Fruit fly (Drosophila melanogaster) whole organism, embryonic: ENCODE data around the gene Fkbp59.

Experiments
- Abd-B ChIP-seq: fragments of 200-800 bp; sonication (Bioruptor generic); optimal IDR thresholded peaks from 2 replicates; lab custom pipeline; 2018; ENCODE audit warnings: missing biosample characterization, mild to moderate bottlenecking, missing genetic modification characterization, moderate library complexity
- CG10654 ChIP-seq: fragments of 200-800 bp; sonication (Bioruptor generic); optimal IDR thresholded peaks from 2 replicates; lab custom pipeline; 2016; ENCODE audit warnings: missing biosample characterization, missing genetic modification characterization
- CG11085 ChIP-seq: fragments of 200-800 bp; sonication (Bioruptor generic); IDR thresholded peaks from 2 replicates; pipeline ENCODE4 v1.3.6; 2022; ENCODE audit warnings: missing biosample characterization, missing genetic modification characterization
- CG12659 ChIP-seq: fragments of 200-800 bp; sonication (Bioruptor generic); optimal IDR thresholded peaks from 3 replicates; lab custom pipeline; 2017; ENCODE audit warnings: mild to moderate bottlenecking, missing biosample characterization, missing genetic modification reagents, missing genetic modification characterization
- CG13296 ChIP-seq: fragments of 200-800 bp; sonication (Bioruptor generic); optimal IDR thresholded peaks from 3 replicates; lab custom pipeline; 2018; ENCODE audit warnings: missing biosample characterization, mild to moderate bottlenecking, missing genetic modification characterization
- CG14667 ChIP-seq: fragments of 200-800 bp; sonication (Bioruptor generic); IDR thresholded peaks from 2 replicates; pipeline ENCODE4 v1.3.6; 2022; ENCODE audit warnings: missing biosample characterization, missing genetic modification characterization
- CG1603 ChIP-seq: fragments of 200-800 bp; sonication (Bioruptor generic); optimal IDR thresholded peaks from 2 replicates; lab custom pipeline; 2019; ENCODE audit warnings: missing biosample characterization, mild to moderate bottlenecking, missing genetic modification characterization, moderate library complexity
- CG16813 ChIP-seq: fragments of 200-800 bp; sonication (Bioruptor generic); IDR thresholded peaks from 3 replicates; pipeline ENCODE4 v1.3.6; 2022; ENCODE audit warnings: missing biosample characterization, missing genetic modification characterization; ENCODE audit not compliant: partially characterized antibody
- CG17328 ChIP-seq: fragments of 200-800 bp; sonication (Bioruptor generic); IDR thresholded peaks from 2 replicates; pipeline ENCODE4 v1.3.6; 2022; ENCODE audit warnings: missing biosample characterization, missing genetic modification characterization
- CG17612 ChIP-seq: fragments of 200-800 bp; sonication (Bioruptor generic); IDR thresholded peaks from 2 replicates; pipeline ENCODE4 v1.3.6; 2022; ENCODE audit warnings: missing biosample characterization, missing genetic modification characterization
- CG17802 ChIP-seq: fragments of 200-800 bp; sonication (Bioruptor generic); optimal IDR thresholded peaks from 2 replicates; lab custom pipeline; 2018; ENCODE audit warnings: missing biosample characterization, mild to moderate bottlenecking, missing genetic modification characterization, moderate library complexity
- CG1832 ChIP-seq: fragments of 200-800 bp; sonication (Bioruptor generic); optimal IDR thresholded peaks from 2 replicates; lab custom pipeline; 2017; ENCODE audit warnings: missing biosample characterization, mild to moderate bottlenecking, missing genetic modification characterization, inconsistent platforms
- CG31224 ChIP-seq: fragments of 200-800 bp; sonication (Bioruptor generic); IDR thresholded peaks from 2 replicates; pipeline ENCODE4 v1.3.6; 2022; ENCODE audit warnings: missing biosample characterization, missing genetic modification characterization
- CG33213 ChIP-seq: fragments of 200-800 bp; sonication (Bioruptor generic); optimal IDR thresholded peaks from 3 replicates; lab custom pipeline; 2016; ENCODE audit warnings: missing biosample characterization, missing genetic modification characterization
- CG4282 ChIP-seq: fragments of 200-800 bp; sonication (Bioruptor generic); optimal IDR thresholded peaks from 2 replicates; lab custom pipeline; 2016; ENCODE audit warnings: missing biosample characterization, missing genetic modification characterization
- CG4360 ChIP-seq: fragments of 200-800 bp; sonication (Bioruptor generic); IDR thresholded peaks from 2 replicates; pipeline ENCODE4 v1.3.6; 2022; ENCODE audit warnings: missing biosample characterization, missing genetic modification characterization
- CG4404 ChIP-seq: fragments of 200-800 bp; sonication (Bioruptor generic); IDR thresholded peaks from 2 replicates; pipeline ENCODE4 v1.3.6; 2022; ENCODE audit warnings: missing biosample characterization, missing genetic modification characterization
- CG4854 ChIP-seq: fragments of 200-800 bp; sonication (Bioruptor generic); optimal IDR thresholded peaks from 2 replicates; lab custom pipeline; 2016; ENCODE audit warnings: missing biosample characterization, missing genetic modification characterization, inconsistent platforms
- CG5245 ChIP-seq: fragments of 200-800 bp; sonication (Bioruptor generic); optimal IDR thresholded peaks from 3 replicates; lab custom pipeline; 2016; ENCODE audit warnings: missing biosample characterization, missing genetic modification characterization
- CG6791 ChIP-seq: fragments of 200-800 bp; sonication (Bioruptor generic); IDR thresholded peaks from 3 replicates; pipeline ENCODE4 v1.3.6; 2022; ENCODE audit warnings: missing biosample characterization, missing genetic modification characterization; ENCODE audit not compliant: partially characterized antibody
- CG7556 ChIP-seq: fragments of 200-800 bp; sonication (Bioruptor generic); optimal IDR thresholded peaks from 2 replicates; lab custom pipeline; 2017; ENCODE audit warnings: missing biosample characterization, mild to moderate bottlenecking, missing genetic modification characterization
- CG7745 ChIP-seq: fragments of 200-800 bp; sonication (Bioruptor generic); optimal IDR thresholded peaks from 2 replicates; lab custom pipeline; 2018; ENCODE audit warnings: missing biosample characterization, mild to moderate bottlenecking, missing genetic modification characterization, moderate library complexity
- CG9797 ChIP-seq: fragments of 200-800 bp; sonication (Bioruptor generic); optimal IDR thresholded peaks from 3 replicates; lab custom pipeline; 2018; ENCODE audit warnings: missing biosample characterization, mild to moderate bottlenecking, missing genetic modification characterization
- D19B ChIP-seq: fragments of 200-800 bp; sonication (Bioruptor generic); optimal IDR thresholded peaks from 2 replicates; lab custom pipeline; 2017; ENCODE audit warnings: missing biosample characterization, mild to moderate bottlenecking, missing genetic modification characterization
- Dll ChIP-seq: fragments of 200-800 bp; sonication (Bioruptor generic); IDR thresholded peaks from 4 replicates; pipeline ENCODE4 v1.3.6; 2022; ENCODE audit warnings: missing biosample characterization, missing genetic modification characterization; ENCODE audit not compliant: partially characterized antibody
- Gsc ChIP-seq: fragments of 200-800 bp; sonication (Bioruptor generic); IDR thresholded peaks from 2 replicates; pipeline ENCODE4 v1.3.6; 2022; ENCODE audit warnings: missing biosample characterization, missing genetic modification characterization
- Hsf ChIP-seq: fragments of 200-800 bp; sonication (Bioruptor generic); optimal IDR thresholded peaks from 3 replicates; lab custom pipeline; 2016; ENCODE audit warnings: missing biosample characterization, missing genetic modification characterization
- NFAT ChIP-seq: fragments of 200-800 bp; sonication (Bioruptor generic); IDR thresholded peaks from 2 replicates; pipeline ENCODE4 v1.3.6; 2022; ENCODE audit warnings: missing biosample characterization, missing genetic modification characterization
- Nf-YA ChIP-seq: fragments of 200-800 bp; sonication (Bioruptor generic); IDR thresholded peaks from 2 replicates; pipeline ENCODE4 v1.3.6; 2022; ENCODE audit warnings: missing biosample characterization, missing genetic modification characterization
- Ptx1 ChIP-seq: fragments of 200-800 bp; sonication (Bioruptor generic); IDR thresholded peaks from 2 replicates; pipeline ENCODE4 v1.3.6; 2022; ENCODE audit warnings: missing biosample characterization, missing genetic modification characterization
- Taf1 ChIP-seq: fragments of 200-800 bp; sonication (Bioruptor generic); IDR thresholded peaks from 2 replicates; pipeline ENCODE4 v1.3.6; 2022; ENCODE audit warnings: missing biosample characterization, missing genetic modification characterization
- Vsx1 ChIP-seq: fragments of 200-800 bp; sonication (Bioruptor generic); optimal IDR thresholded peaks from 2 replicates; lab custom pipeline; 2017; ENCODE audit warnings: missing biosample characterization, mild to moderate bottlenecking, missing genetic modification characterization, missing genetic modification reagents
- abd-A ChIP-seq: fragments of 200-800 bp; sonication (Bioruptor generic); optimal IDR thresholded peaks from 3 replicates; lab custom pipeline; 2019; ENCODE audit warnings: missing biosample characterization, mild to moderate bottlenecking, missing genetic modification characterization, moderate library complexity
- amos ChIP-seq: fragments of 200-800 bp; sonication (Bioruptor generic); IDR thresholded peaks from 2 replicates; pipeline ENCODE4 v1.3.6; 2022; ENCODE audit warnings: missing biosample characterization, missing genetic modification characterization; ENCODE audit not compliant: partially characterized antibody
- bab2 ChIP-seq: fragments of 200-800 bp; sonication (Bioruptor generic); optimal IDR thresholded peaks from 2 replicates; lab custom pipeline; 2016; ENCODE audit warnings: missing biosample characterization, missing genetic modification characterization
- cas ChIP-seq: fragments of 200-800 bp; sonication (Bioruptor generic); IDR thresholded peaks from 2 replicates; pipeline ENCODE4 v1.3.6; 2022; ENCODE audit warnings: missing biosample characterization, missing genetic modification characterization
- dpn ChIP-seq, 2 experiments: fragments of 200-800 bp; sonication (Bioruptor generic); optimal IDR thresholded peaks; 3 replicates each; lab custom pipeline; 2016; ENCODE audit warnings: missing biosample characterization in 2 of 2, missing genetic modification characterization in 2 of 2
- eyg ChIP-seq: fragments of 200-800 bp; sonication (Bioruptor generic); optimal IDR thresholded peaks from 3 replicates; lab custom pipeline; 2016; ENCODE audit warnings: missing biosample characterization, missing genetic modification characterization
- gce ChIP-seq: fragments of 200-800 bp; sonication (Bioruptor generic); IDR thresholded peaks from 3 replicates; pipeline ENCODE4 v1.3.6; 2022; ENCODE audit warnings: missing biosample characterization, missing genetic modification characterization
- her ChIP-seq: fragments of 200-800 bp; sonication (Bioruptor generic); optimal IDR thresholded peaks from 2 replicates; lab custom pipeline; 2016; ENCODE audit warnings: missing biosample characterization, missing genetic modification characterization
- jumu ChIP-seq: fragments of 200-800 bp; sonication (Bioruptor generic); optimal IDR thresholded peaks from 3 replicates; lab custom pipeline; 2016; ENCODE audit warnings: missing biosample characterization, missing genetic modification characterization
- kay ChIP-seq: fragments of 200-800 bp; sonication (Bioruptor generic); optimal IDR thresholded peaks from 2 replicates; lab custom pipeline; 2016; ENCODE audit warnings: missing biosample characterization, missing genetic modification characterization
- oc ChIP-seq: fragments of 200-800 bp; sonication (Bioruptor generic); optimal IDR thresholded peaks from 2 replicates; lab custom pipeline; 2018; ENCODE audit warnings: missing biosample characterization, mild to moderate bottlenecking, missing genetic modification characterization, moderate library complexity
- pb ChIP-seq: fragments of 200-800 bp; sonication (Bioruptor generic); optimal IDR thresholded peaks from 3 replicates; lab custom pipeline; 2016; ENCODE audit warnings: missing biosample characterization, missing genetic modification characterization
- prd ChIP-seq, 3 experiments: fragments of >200 bp in 2 of 3; fragments of 200-800 bp in 1 of 3; sonication (Bioruptor generic) in 1 of 3; optimal IDR thresholded peaks in 2 of 3; IDR thresholded peaks in 1 of 3; 2 replicates in 2 of 3; 3 replicates in 1 of 3; pipeline versions ENCODE4 v1.3.6 to Lab custom; 2017 to 2022; ENCODE audit warnings: missing biosample characterization in 1 of 3, missing genetic modification characterization in 1 of 3
- pum ChIP-seq: fragments of 200-800 bp; sonication (Bioruptor generic); optimal IDR thresholded peaks from 2 replicates; lab custom pipeline; 2016; ENCODE audit warnings: missing biosample characterization, missing genetic modification characterization
- scrt ChIP-seq: fragments of 200-800 bp; sonication (Bioruptor generic); optimal IDR thresholded peaks from 2 replicates; lab custom pipeline; 2018; ENCODE audit warnings: missing biosample characterization, mild to moderate bottlenecking, missing genetic modification characterization, moderate library complexity
- slp2 ChIP-seq: fragments of 200-800 bp; sonication (Bioruptor generic); optimal IDR thresholded peaks from 2 replicates; lab custom pipeline; 2016; ENCODE audit warnings: missing biosample characterization, missing genetic modification characterization
- toy ChIP-seq: fragments of 200-800 bp; sonication (Bioruptor generic); IDR thresholded peaks from 2 replicates; pipeline ENCODE4 v1.3.6; 2022; ENCODE audit warnings: missing biosample characterization, missing genetic modification characterization
- z ChIP-seq: fragments of 200-800 bp; sonication (Bioruptor generic); IDR thresholded peaks from 3 replicates; pipeline ENCODE4 v1.3.6; 2022; ENCODE audit warnings: missing biosample characterization, missing genetic modification characterization
- zf30C ChIP-seq: fragments of 200-800 bp; sonication (Bioruptor generic); optimal IDR thresholded peaks from 3 replicates; lab custom pipeline; 2018; ENCODE audit warnings: missing biosample characterization, mild to moderate bottlenecking, missing genetic modification characterization

The Fkbp59 gene

dm6 chr2L:9887856-9888269, at the start of gene Fkbp59 (continued):
- no peak for TF ChIP-seq toy (GFP tag; lab: Robert Waterston, UW)
- peak; percentile 97 for TF ChIP-seq D19B (GFP tag; lab: Kevin White, UChicago)
- no peak for TF ChIP-seq CG14667 (GFP tag; lab: Robert Waterston, UW)
- no peak for TF ChIP-seq CG11085 (GFP tag; lab: Robert Waterston, UW)
- TF ChIP-seq Hsf (GFP tag; lab: Kevin White, UChicago), result peak; percentile 17
- TF ChIP-seq CG33213 (GFP tag; lab: Kevin White, UChicago), result peak; percentile 38
- no peak for TF ChIP-seq bab2 (GFP tag; lab: Kevin White, UChicago)
- TF ChIP-seq abd-A (tag; lab: Kevin White, UChicago), result peak; percentile 63
- TF ChIP-seq CG6791 (GFP tag; lab: Robert Waterston, UW), result peak; percentile 94
- no peak for TF ChIP-seq CG17802 (tag; lab: Kevin White, UChicago)
- TF ChIP-seq CG12659 (GFP tag; lab: Kevin White, UChicago), result peak; percentile 37
- peak; percentile 63 for TF ChIP-seq CG1603 (tag; lab: Kevin White, UChicago)
- TF ChIP-seq Taf1 (GFP tag; lab: Robert Waterston, UW), result no peak
- no peak for TF ChIP-seq gce
- peak; percentile 62; the same call in 3 of the 4 replicates for TF ChIP-seq Dll (GFP tag; lab: Robert Waterston, UW)
- TF ChIP-seq eyg (GFP tag; lab: Kevin White, UChicago), result no peak
- TF ChIP-seq Vsx1, result peak; percentile 99
- no peak for TF ChIP-seq kay
- TF ChIP-seq slp2 (GFP tag; lab: Kevin White, UChicago), result no peak
- TF ChIP-seq CG7745, result no peak
- TF ChIP-seq z (GFP tag; lab: Robert Waterston, UW), result no peak
- TF ChIP-seq CG4404 (GFP tag; lab: Robert Waterston, UW), result no peak
- no peak for TF ChIP-seq Gsc (GFP tag; lab: Robert Waterston, UW)
- no peak for TF ChIP-seq scrt (GFP tag; lab: Kevin White, UChicago)
- no peak for TF ChIP-seq cas (GFP tag; lab: Robert Waterston, UW)
- TF ChIP-seq amos (GFP tag; lab: Robert Waterston, UW), result no peak; the same call in 1 of the 2 replicates
- no peak for TF ChIP-seq zf30C (GFP tag; lab: Kevin White, UChicago)
- TF ChIP-seq CG31224 (GFP tag; lab: Robert Waterston, UW), result no peak
- no peak for TF ChIP-seq CG17328 (GFP tag; lab: Robert Waterston, UW)
- no peak for TF ChIP-seq Ptx1 (GFP tag; lab: Robert Waterston, UW)
- peak; percentile 69 for TF ChIP-seq her (GFP tag; lab: Kevin White, UChicago)
- TF ChIP-seq oc (tag; lab: Kevin White, UChicago), result no peak
- no peak for TF ChIP-seq CG5245 (GFP tag; lab: Kevin White, UChicago)
- peak; percentile 27; the same call in 1 of the 2 replicates for TF ChIP-seq NFAT (GFP tag; lab: Robert Waterston, UW)
- no peak for TF ChIP-seq CG4854
- no peak for TF ChIP-seq CG4360
- TF ChIP-seq CG1832 (GFP tag; lab: Kevin White, UChicago), result no peak
- no peak for TF ChIP-seq CG17612 (GFP tag; lab: Robert Waterston, UW)
- TF ChIP-seq jumu (GFP tag; lab: Kevin White, UChicago), result no peak
- peak in 1 of 2 experiments; percentile 4 for TF ChIP-seq dpn (GFP tag; optimal IDR thresholded peaks at IDR 0.05; lab: Kevin White, UChicago)
- no peak for TF ChIP-seq CG4282
- no peak for TF ChIP-seq prd (optimal IDR thresholded peaks at IDR 0.05; lab: Kevin White, UChicago)
- TF ChIP-seq prd (GFP tag; IDR thresholded peaks at IDR 0.05; lab: Robert Waterston, UW), result peak; percentile 17; the same call in 1 of the 3 replicates
- TF ChIP-seq Nf-YA (GFP tag; lab: Robert Waterston, UW), result no peak
- TF ChIP-seq CG7556 (GFP tag; lab: Kevin White, UChicago), result no peak
- TF ChIP-seq CG10654 (GFP tag; lab: Kevin White, UChicago), result no peak
- peak; percentile 63 for TF ChIP-seq CG9797
- TF ChIP-seq pb (GFP tag; lab: Kevin White, UChicago), result no peak
- TF ChIP-seq CG16813, result peak; percentile 55
- TF ChIP-seq Abd-B (GFP tag; lab: Kevin White, UChicago), result no peak
- no peak for TF ChIP-seq CG13296 (GFP tag; lab: Kevin White, UChicago)
- no peak for TF ChIP-seq pum (GFP tag; lab: Kevin White, UChicago)
